Fruit fly (Drosophila melanogaster) Kc167 (cell line): Measurements from ENCODE around the gene CG6144.

Source experiments
- Myc ChIP-seq: fragments of >200 bp; optimal IDR thresholded peaks from 2 replicates; lab custom pipeline; 2017; ENCODE audit warnings: missing external identifiers
- h ChIP-seq: fragments of >200 bp; optimal IDR thresholded peaks from 3 replicates; lab custom pipeline; 2018; ENCODE audit warnings: missing external identifiers
- insv ChIP-seq: fragments of >200 bp; optimal IDR thresholded peaks from 3 replicates; lab custom pipeline; 2018; ENCODE audit warnings: missing external identifiers
- psq ChIP-seq: fragments of >200 bp; optimal IDR thresholded peaks from 2 replicates; lab custom pipeline; 2017; ENCODE audit warnings: missing external identifiers

dm6 chr2L:10505345-10505744 is 16.9 kb downstream of the CG6144 start:
- TF ChIP-seq Myc, result no peak
- no peak for TF ChIP-seq psq (lab: Kevin White, UChicago)
- no peak for TF ChIP-seq h (lab: Kevin White, UChicago)
- no peak for TF ChIP-seq insv
